Fruit fly (Drosophila melanogaster): ENCODE results near the gene CG6005.

DNA sequence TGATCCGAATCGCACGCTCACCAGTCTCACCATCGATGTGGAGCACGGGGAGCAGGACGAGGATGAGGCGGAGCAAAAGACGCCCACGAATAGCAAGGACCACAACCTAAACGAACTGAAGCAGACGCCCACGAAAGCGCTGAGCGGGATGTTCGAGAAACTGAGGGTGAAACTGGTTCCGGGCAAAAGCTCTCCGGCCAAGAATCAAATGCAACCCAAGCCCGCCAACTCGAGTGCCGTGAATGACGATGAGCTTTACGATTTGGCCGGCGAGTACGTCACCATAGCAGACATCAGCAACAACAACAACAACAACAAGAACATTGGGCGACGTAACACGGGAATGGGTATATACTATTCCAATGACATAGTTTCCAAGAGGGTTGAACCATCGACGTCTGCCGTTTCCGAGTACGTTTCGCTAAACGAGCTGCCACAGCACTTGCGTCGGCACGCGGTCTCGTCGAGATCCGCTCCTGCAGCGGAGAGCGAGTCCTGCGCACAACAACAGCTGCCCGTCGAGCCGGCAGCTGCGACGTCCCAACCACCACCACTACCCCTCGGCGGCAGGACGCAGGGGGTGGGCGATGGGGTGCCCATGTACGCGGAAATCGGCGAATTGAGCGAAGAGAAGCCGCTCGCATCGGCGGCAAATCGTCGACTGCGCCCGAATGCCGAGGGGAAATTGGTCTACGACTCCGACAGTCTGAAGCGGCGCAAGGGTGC lies 6.3 kb downstream of the CG6005 start:
- no peak for TF ChIP-seq toe (GFP tag; optimal IDR thresholded peaks at IDR 0.05)
- no peak for TF ChIP-seq tj (GFP tag; optimal IDR thresholded peaks at IDR 0.05)
- TF ChIP-seq Crg-1 (GFP tag; optimal IDR thresholded peaks at IDR 0.05), result no peak
- TF ChIP-seq cic (GFP tag; optimal IDR thresholded peaks at IDR 0.05), result peak; percentile 13
- TF ChIP-seq CG12768 (GFP tag; optimal IDR thresholded peaks at IDR 0.05), result no peak
- TF ChIP-seq kay (GFP tag; ENCODE audit: borderline replicate concordance), result no peak
- no peak for TF ChIP-seq CG7101 (tag; optimal IDR thresholded peaks at IDR 0.05)
- no peak for TF ChIP-seq ovo (GFP tag; optimal IDR thresholded peaks at IDR 0.05)
- TF ChIP-seq CG33017 (tag; optimal IDR thresholded peaks at IDR 0.05), result no peak
- TF ChIP-seq CG5204 (GFP tag; optimal IDR thresholded peaks at IDR 0.05), result no peak
- TF ChIP-seq Mnt (GFP tag; optimal IDR thresholded peaks at IDR 0.05), result no peak
